Worm (Caenorhabditis elegans) whole organism, dauer: Measurements from ENCODE around the gene sre-41.

Experiments used
- unc-62 ChIP-seq: sonication (generic microtip); optimal IDR thresholded peaks from 2 replicates; lab custom pipeline; 2017; ENCODE audit warnings: missing biosample characterization, missing genetic modification reagents, missing genetic modification characterization

The sre-41 gene

ce11 chrII:12387980-12388379 lies at the start of gene sre-41:
sre-41 (plus strand) TSS chrII:12388280.
- TF ChIP-seq unc-62 (GFP tag; lab: Kevin White, UChicago) = no peak

ce11 chrII:12339152-12339551 lies 48.9 kb upstream of the sre-41 start:
- no peak for TF ChIP-seq unc-62 (GFP tag; lab: Kevin White, UChicago)

ce11 chrII:12339644-12340043 lies 48.4 kb upstream of the sre-41 start, which contains the start of gene sop-2:
sop-2 (plus strand) TSS chrII:12339944.
- TF ChIP-seq unc-62 (GFP tag; lab: Kevin White, UChicago) = no peak

- no peak for TF ChIP-seq unc-62 (GFP tag; lab: Kevin White, UChicago)
Observed at ce11 chrII:12341566-12342223, 46.4 kb upstream of the sre-41 start.

ce11 chrII:12342928-12343327 lies 45.2 kb upstream of the sre-41 start:
- no peak for TF ChIP-seq unc-62 (GFP tag; lab: Kevin White, UChicago)

ce11 chrII:12343710-12344109 lies 44.4 kb upstream of the sre-41 start:
- no peak for TF ChIP-seq unc-62 (GFP tag; lab: Kevin White, UChicago)

- no peak for TF ChIP-seq unc-62 (GFP tag; lab: Kevin White, UChicago)
Observed at ce11 chrII:12344787-12345186, 43.3 kb upstream of the sre-41 start, which contains the start of gene C44C11.6. C44C11.6 (plus strand) TSS chrII:12344809.

ce11 chrII:12346289-12346989 lies 41.6 kb upstream of the sre-41 start:
- TF ChIP-seq unc-62 (GFP tag; lab: Kevin White, UChicago) = no peak

ce11 chrII:12348957-12349356 lies 39.1 kb upstream of the sre-41 start:
- TF ChIP-seq unc-62 (GFP tag; lab: Kevin White, UChicago) = no peak

- TF ChIP-seq unc-62 (GFP tag; lab: Kevin White, UChicago) = no peak
Observed at ce11 chrII:12349866-12350265, 38.2 kb upstream of the sre-41 start.

- TF ChIP-seq unc-62 (GFP tag; lab: Kevin White, UChicago) = no peak
Observed at ce11 chrII:12350737-12351275, 37.3 kb upstream of the sre-41 start.

- TF ChIP-seq unc-62 (GFP tag; lab: Kevin White, UChicago) = no peak
Observed at ce11 chrII:12352115-12352514, 36.0 kb upstream of the sre-41 start, which contains the start of gene ras-1. ras-1 (minus strand) TSS chrII:12352243.

ce11 chrII:12353104-12353503 lies 35.0 kb upstream of the sre-41 start:
- no peak for TF ChIP-seq unc-62 (GFP tag; lab: Kevin White, UChicago)

- TF ChIP-seq unc-62 (GFP tag; lab: Kevin White, UChicago) = no peak
Observed at ce11 chrII:12353816-12354215, 34.3 kb upstream of the sre-41 start.

ce11 chrII:12362262-12362661 lies 25.8 kb upstream of the sre-41 start:
- no peak for TF ChIP-seq unc-62 (GFP tag; lab: Kevin White, UChicago)

- no peak for TF ChIP-seq unc-62 (GFP tag; lab: Kevin White, UChicago)
Observed at ce11 chrII:12369202-12369601, 18.9 kb upstream of the sre-41 start.
